Worm (Caenorhabditis elegans) whole organism, early embryonic: ENCODE data around the gene K08E7.5.

ENCODE experiments used
- B0310.2 ChIP-seq: sonication (generic microtip); optimal IDR thresholded peaks from 2 replicates; lab custom pipeline; 2016; ENCODE audit warnings: mild to moderate bottlenecking, missing genetic modification characterization, missing compliant biosample characterization
- F13C5.2 ChIP-seq: sonication (generic microtip); optimal IDR thresholded peaks from 2 replicates; lab custom pipeline; 2017; ENCODE audit warnings: mild to moderate bottlenecking, missing genetic modification characterization, inconsistent platforms, missing compliant biosample characterization
- ama-1 ChIP-seq: fragments of 150-350 bp; optimal IDR thresholded peaks from 2 replicates; lab custom pipeline; 2014
- ceh-13 ChIP-seq: fragments of 200-800 bp; sonication (Bioruptor generic); optimal IDR thresholded peaks from 2 replicates; lab custom pipeline; 2018; ENCODE audit warnings: mild to moderate bottlenecking, missing genetic modification characterization, missing compliant biosample characterization
- ets-7 ChIP-seq: sonication (generic microtip); optimal IDR thresholded peaks from 2 replicates; lab custom pipeline; 2016; ENCODE audit warnings: missing genotype, missing genetic modification characterization, missing compliant biosample characterization
- flt-1 ChIP-seq: fragments of 200-800 bp; sonication (Bioruptor generic); IDR thresholded peaks from 2 replicates; pipeline ENCODE4 v1.3.6; 2022; ENCODE audit warnings: missing genetic modification characterization, missing compliant biosample characterization
- hmbx-1 ChIP-seq: sonication (generic microtip); optimal IDR thresholded peaks from 2 replicates; lab custom pipeline; 2016; ENCODE audit warnings: mild to moderate bottlenecking, missing genetic modification characterization, missing compliant biosample characterization
- pes-1 ChIP-seq: fragments of 200-800 bp; sonication (Bioruptor generic); IDR thresholded peaks from 2 replicates; pipeline ENCODE4 v1.3.6; 2022; ENCODE audit warnings: missing genetic modification reagents, missing genetic modification characterization, missing compliant biosample characterization
- sea-1 ChIP-seq: fragments of 200-800 bp; sonication (Bioruptor generic); conservative IDR thresholded peaks from 2 replicates; pipeline ENCODE4 v1.3.6; 2022; ENCODE audit warnings: missing genetic modification characterization, missing compliant biosample characterization
- tbx-11 ChIP-seq: fragments of 200-800 bp; sonication (Bioruptor generic); IDR thresholded peaks from 2 replicates; pipeline ENCODE4 v1.3.6; 2022; ENCODE audit warnings: missing genetic modification characterization, missing compliant biosample characterization
- tbx-37 ChIP-seq: fragments of 200-800 bp; sonication (Bioruptor generic); conservative IDR thresholded peaks from 2 replicates; pipeline ENCODE4 v1.3.6; 2022; ENCODE audit warnings: missing genetic modification reagents, missing genetic modification characterization, missing compliant biosample characterization
- tra-4 ChIP-seq: sonication (generic microtip); optimal IDR thresholded peaks from 2 replicates; lab custom pipeline; 2017; ENCODE audit warnings: missing genetic modification characterization, missing compliant biosample characterization

- TF ChIP-seq ets-7 (tag; lab: Kevin White, UChicago), result no peak
- no peak for TF ChIP-seq ama-1 (lab: Kevin White, UChicago)
- no peak for TF ChIP-seq flt-1
- no peak for TF ChIP-seq B0310.2 (tag; lab: Kevin White, UChicago)
- no peak for TF ChIP-seq pes-1 (GFP tag; lab: Robert Waterston, UW)
- no peak for TF ChIP-seq ceh-13 (GFP tag; lab: Kevin White, UChicago)
- TF ChIP-seq tbx-11 (GFP tag; lab: Robert Waterston, UW), result no peak
- TF ChIP-seq tra-4, result no peak
- no peak for TF ChIP-seq hmbx-1 (tag; lab: Kevin White, UChicago)
- no peak for TF ChIP-seq sea-1
- TF ChIP-seq tbx-37 (GFP tag; lab: Robert Waterston, UW), result no peak
- TF ChIP-seq F13C5.2 (tag; lab: Kevin White, UChicago), result no peak
Observed at ce11 chrIV:12565933-12566540, 7.1 kb upstream of the K08E7.5 start, which contains the start of gene eak-7.
